Fruit fly (Drosophila melanogaster) whole organism, wandering third instar larva: ENCODE data around the gene RabX6.
A peak's percentile ranks its signal among the peaks of the same experiment; 100 is the strongest.

Experiments used
- Abd-B ChIP-seq: fragments of >200 bp; optimal IDR thresholded peaks from 2 replicates; lab custom pipeline; 2017; ENCODE audit warnings: missing biosample characterization, missing genetic modification characterization
- CG32264 ChIP-seq: fragments of 200-800 bp; sonication (Bioruptor generic); optimal IDR thresholded peaks from 2 replicates; lab custom pipeline; 2016; ENCODE audit warnings: missing biosample characterization, missing genetic modification characterization
- CG9705 ChIP-seq: fragments of 200-800 bp; sonication (Bioruptor generic); optimal IDR thresholded peaks from 2 replicates; lab custom pipeline; 2018; ENCODE audit warnings: missing biosample characterization, mild to moderate bottlenecking, missing genetic modification characterization
- CrebA ChIP-seq: fragments of 200-800 bp; sonication (Bioruptor generic); optimal IDR thresholded peaks from 2 replicates; lab custom pipeline; 2016; ENCODE audit warnings: missing biosample characterization, mild to moderate bottlenecking, missing genetic modification characterization, borderline replicate concordance
- Dfd ChIP-seq: fragments of >200 bp; optimal IDR thresholded peaks from 2 replicates; lab custom pipeline; 2017; ENCODE audit warnings: missing biosample characterization, missing genetic modification characterization
- Dif ChIP-seq: fragments of 200-275, 200-300 bp; sonication (Bioruptor generic); optimal IDR thresholded peaks from 2 replicates; lab custom pipeline; 2018; ENCODE audit warnings: missing biosample characterization, missing genetic modification characterization; ENCODE audit not compliant: partially characterized antibody
- GATAd ChIP-seq: sonication (Bioruptor generic); optimal IDR thresholded peaks from 2 replicates; lab custom pipeline; 2016; ENCODE audit warnings: missing biosample characterization, missing genetic modification characterization
- HLH106 ChIP-seq: fragments of 200-800 bp; optimal IDR thresholded peaks from 3 replicates; lab custom pipeline; 2019; ENCODE audit warnings: missing biosample characterization, mild to moderate bottlenecking, missing genetic modification characterization, moderate library complexity
- Hnf4 ChIP-seq: fragments of 200-800 bp; sonication (Bioruptor generic); optimal IDR thresholded peaks from 2 replicates; lab custom pipeline; 2016; ENCODE audit warnings: missing biosample characterization, mild to moderate bottlenecking, missing genetic modification characterization
- Hr78 ChIP-seq: fragments of >200 bp; optimal IDR thresholded peaks from 2 replicates; lab custom pipeline; 2017; ENCODE audit warnings: missing biosample characterization, missing genetic modification characterization
- Hr83 ChIP-seq: fragments of 200-300 bp; sonication (Bioruptor generic); optimal IDR thresholded peaks from 2 replicates; lab custom pipeline; 2016; ENCODE audit warnings: missing biosample characterization, mild to moderate bottlenecking, missing genetic modification characterization, moderate library complexity; ENCODE audit not compliant: poor library complexity, severe bottlenecking
- Jra ChIP-seq: sonication (Bioruptor generic); optimal IDR thresholded peaks from 2 replicates; lab custom pipeline; 2016; ENCODE audit warnings: missing biosample characterization, missing genetic modification characterization
- Mio ChIP-seq: sonication (Bioruptor generic); optimal IDR thresholded peaks from 2 replicates; lab custom pipeline; 2016; ENCODE audit warnings: missing biosample characterization, missing genetic modification characterization
- Myc ChIP-seq: fragments of >200 bp; optimal IDR thresholded peaks from 2 replicates; lab custom pipeline; 2017
- N ChIP-seq: fragments of >200 bp; optimal IDR thresholded peaks from 2 replicates; lab custom pipeline; 2018; ENCODE audit warnings: missing biosample characterization, missing external identifiers, missing genetic modification characterization
- OdsH ChIP-seq: fragments of 200-800 bp; sonication (Bioruptor generic); optimal IDR thresholded peaks from 2 replicates; lab custom pipeline; 2016; ENCODE audit warnings: missing biosample characterization, mild to moderate bottlenecking, missing genetic modification characterization
- Rel ChIP-seq, 2 experiments: fragments of 200-800 bp; sonication (Bioruptor generic) in 1 of 2; optimal IDR thresholded peaks; 2 replicates in 1 of 2; 3 replicates in 1 of 2; lab custom pipeline; 2016 to 2019; ENCODE audit warnings: mild to moderate bottlenecking in 2 of 2, missing biosample characterization in 2 of 2, missing genetic modification characterization in 2 of 2, moderate library complexity in 1 of 2
- Sp1 ChIP-seq: fragments of 200-800 bp; sonication (Bioruptor generic); optimal IDR thresholded peaks from 3 replicates; lab custom pipeline; 2019; ENCODE audit warnings: missing biosample characterization, mild to moderate bottlenecking, missing genetic modification characterization, moderate library complexity
- Vsx2 ChIP-seq: fragments of 200-300, 225-300 bp; sonication (Bioruptor generic); optimal IDR thresholded peaks from 2 replicates; lab custom pipeline; 2018; ENCODE audit warnings: missing biosample characterization, missing genetic modification characterization; ENCODE audit not compliant: partially characterized antibody
- br ChIP-seq: fragments of 200-800 bp; sonication (Bioruptor generic); optimal IDR thresholded peaks from 2 replicates; lab custom pipeline; 2016; ENCODE audit warnings: missing biosample characterization, missing genetic modification characterization
- brk ChIP-seq: fragments of 200-800 bp; sonication (Bioruptor generic); optimal IDR thresholded peaks from 2 replicates; lab custom pipeline; 2016; ENCODE audit warnings: missing biosample characterization, mild to moderate bottlenecking, missing genetic modification characterization
- dl ChIP-seq, 2 experiments: fragments of 175-275, 200-275 bp in 1 of 2; fragments of 200-275 bp in 1 of 2; sonication (Bioruptor generic); optimal IDR thresholded peaks; lab custom pipeline; 2018; ENCODE audit warnings: mild to moderate bottlenecking in 2 of 2, missing biosample characterization in 2 of 2, missing genetic modification characterization in 2 of 2, moderate library complexity in 2 of 2; ENCODE audit not compliant: partially characterized antibody in 2 of 2, insufficient read depth in 1 of 2
- dmrt93B ChIP-seq: fragments of 200-800 bp; sonication (Bioruptor generic); optimal IDR thresholded peaks from 2 replicates; lab custom pipeline; 2018; ENCODE audit warnings: missing biosample characterization, mild to moderate bottlenecking, missing genetic modification characterization
- dsf ChIP-seq: sonication (Bioruptor generic); optimal IDR thresholded peaks from 2 replicates; lab custom pipeline; 2016; ENCODE audit warnings: missing biosample characterization, missing genetic modification characterization, borderline replicate concordance
- ey ChIP-seq: fragments of 200-800 bp; sonication (Bioruptor generic); optimal IDR thresholded peaks from 2 replicates; lab custom pipeline; 2016; ENCODE audit warnings: missing biosample characterization, missing genetic modification characterization
- foxo ChIP-seq, 2 experiments: fragments of 200-800 bp; sonication (Bioruptor generic); optimal IDR thresholded peaks; 2 replicates in 1 of 2; 3 replicates in 1 of 2; lab custom pipeline; 2016 to 2017; ENCODE audit warnings: missing biosample characterization in 2 of 2, missing genetic modification characterization in 2 of 2
- fru ChIP-seq: fragments of 200-800 bp; sonication (Bioruptor generic); optimal IDR thresholded peaks from 3 replicates; lab custom pipeline; 2016; ENCODE audit warnings: missing biosample characterization, mild to moderate bottlenecking, missing genetic modification characterization
- h ChIP-seq: fragments of 200-800 bp; sonication (Bioruptor generic); optimal IDR thresholded peaks from 3 replicates; lab custom pipeline; 2016; ENCODE audit warnings: missing biosample characterization, mild to moderate bottlenecking, missing genetic modification characterization
- jim ChIP-seq: fragments of 175-275, 200-325 bp; sonication (Bioruptor generic); optimal IDR thresholded peaks from 2 replicates; lab custom pipeline; 2016; ENCODE audit warnings: missing biosample characterization, mild to moderate bottlenecking, missing genetic modification characterization
- lola ChIP-seq: fragments of >200 bp; optimal IDR thresholded peaks from 2 replicates; lab custom pipeline; 2017; ENCODE audit warnings: missing biosample characterization, missing genetic modification characterization
- pan ChIP-seq: fragments of >200 bp; optimal IDR thresholded peaks from 2 replicates; lab custom pipeline; 2017
- psq ChIP-seq: fragments of 200-800 bp; sonication (Bioruptor generic); optimal IDR thresholded peaks from 3 replicates; lab custom pipeline; 2017; ENCODE audit warnings: missing biosample characterization, mild to moderate bottlenecking, missing genetic modification characterization, moderate library complexity
- rgr ChIP-seq: fragments of 200-800 bp; sonication (Bioruptor generic); optimal IDR thresholded peaks from 3 replicates; lab custom pipeline; 2016; ENCODE audit warnings: missing biosample characterization, mild to moderate bottlenecking, missing genetic modification characterization
- sage ChIP-seq: fragments of 200-800 bp; sonication (Bioruptor generic); optimal IDR thresholded peaks from 2 replicates; lab custom pipeline; 2016; ENCODE audit warnings: missing biosample characterization, mild to moderate bottlenecking, missing genetic modification characterization
- sv ChIP-seq: fragments of 200-800 bp; sonication (Bioruptor generic); optimal IDR thresholded peaks from 3 replicates; lab custom pipeline; 2016; ENCODE audit warnings: missing biosample characterization, missing genetic modification characterization
- tai ChIP-seq: sonication (Bioruptor generic); optimal IDR thresholded peaks from 2 replicates; lab custom pipeline; 2016; ENCODE audit warnings: missing biosample characterization, missing genetic modification characterization
- usp ChIP-seq: fragments of >200 bp; optimal IDR thresholded peaks from 2 replicates; lab custom pipeline; 2017; ENCODE audit warnings: missing biosample characterization, missing genetic modification characterization
- woc ChIP-seq: sonication (Bioruptor generic); optimal IDR thresholded peaks from 2 replicates; lab custom pipeline; 2016; ENCODE audit warnings: missing biosample characterization, mild to moderate bottlenecking, missing genetic modification characterization

The RabX6 gene

DNA sequence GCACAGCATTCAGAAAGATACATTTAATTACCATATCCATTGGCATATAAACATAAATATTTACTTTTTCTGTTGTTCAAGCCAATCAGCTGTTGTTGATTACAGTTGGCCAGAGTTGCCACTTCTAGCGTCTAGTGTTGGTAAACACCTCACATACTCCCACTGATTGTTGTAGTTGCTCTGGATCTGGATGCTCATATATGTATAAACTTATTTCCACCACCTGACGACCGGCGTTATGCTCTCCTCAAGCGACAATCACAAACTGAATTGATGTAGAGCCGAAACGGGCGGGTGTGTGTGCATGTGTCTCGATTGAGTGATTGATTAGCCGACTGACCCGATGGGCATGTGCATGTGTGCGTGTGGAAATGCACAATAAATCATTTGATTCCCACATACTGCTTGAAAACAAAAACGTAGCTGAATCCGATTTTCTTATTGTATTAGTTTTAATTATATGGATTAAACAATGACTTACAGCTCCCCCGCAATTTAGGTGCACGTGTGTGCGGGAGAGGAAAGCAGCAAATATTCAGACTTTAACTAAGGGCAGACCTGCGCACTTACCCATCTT is 8.4 kb upstream of the RabX6 start:
- TF ChIP-seq sv (GFP tag; lab: Kevin White, UChicago) (peak; percentile 31), tai (no peak), Jra (GFP tag; lab: Kevin White, UChicago) (peak; percentile 31), dsf (GFP tag; lab: Kevin White, UChicago) (no peak), ey (GFP tag; lab: Kevin White, UChicago) (peak; percentile 16), Dfd (GFP tag; lab: Kevin White, UChicago) (no peak), woc (GFP tag; lab: Kevin White, UChicago) (no peak), foxo (GFP tag; optimal IDR thresholded peaks at IDR 0.05; lab: Kevin White, UChicago) (peak in 1 of 2 experiments; percentile 72), rgr (GFP tag; lab: Kevin White, UChicago) (peak; percentile 72), Rel (GFP tag; optimal IDR thresholded peaks at IDR 0.05; lab: Kevin White, UChicago) (no peak), Rel (tag; optimal IDR thresholded peaks at IDR 0.05; lab: Kevin White, UChicago) (peak; percentile 40), Sp1 (peak; percentile 57), lola (GFP tag; lab: Kevin White, UChicago) (no peak), psq (GFP tag; lab: Kevin White, UChicago) (peak; percentile 22), CG9705 (GFP tag; lab: Kevin White, UChicago) (no peak), Mio (GFP tag; lab: Kevin White, UChicago) (no peak), N (GFP tag; lab: Kevin White, UChicago) (no peak), HLH106 (tag; lab: Kevin White, UChicago) (peak; percentile 32), usp (GFP tag; lab: Kevin White, UChicago) (no peak), fru (GFP tag; lab: Kevin White, UChicago) (peak; percentile 57), Myc (no peak), Hnf4 (GFP tag; lab: Kevin White, UChicago) (no peak), Vsx2 (GFP tag; lab: Kevin White, UChicago) (peak; percentile 79), jim (GFP tag; lab: Kevin White, UChicago) (no peak), Hr83 (GFP tag; lab: Kevin White, UChicago) (peak; percentile 61), Abd-B (GFP tag; lab: Kevin White, UChicago) (no peak), CG32264 (GFP tag; lab: Kevin White, UChicago) (no peak), CrebA (GFP tag; lab: Kevin White, UChicago) (no peak), br (GFP tag; lab: Kevin White, UChicago) (peak; percentile 72), dmrt93B (no peak), GATAd (GFP tag; lab: Kevin White, UChicago) (peak; percentile 39), sage (GFP tag; lab: Kevin White, UChicago) (no peak), brk (GFP tag; lab: Kevin White, UChicago) (no peak), Hr78 (no peak), dl (GFP tag; optimal IDR thresholded peaks at IDR 0.05; lab: Kevin White, UChicago; ENCODE audit: insufficient read depth in 1 of 2, partially characterized antibody in 2 of 2) (peak in 1 of 2 experiments; percentile 51), pan (no peak), OdsH (GFP tag; lab: Kevin White, UChicago) (peak; percentile 63), h (peak; percentile 61), Dif (GFP tag; lab: Kevin White, UChicago) (peak; percentile 51)

DNA sequence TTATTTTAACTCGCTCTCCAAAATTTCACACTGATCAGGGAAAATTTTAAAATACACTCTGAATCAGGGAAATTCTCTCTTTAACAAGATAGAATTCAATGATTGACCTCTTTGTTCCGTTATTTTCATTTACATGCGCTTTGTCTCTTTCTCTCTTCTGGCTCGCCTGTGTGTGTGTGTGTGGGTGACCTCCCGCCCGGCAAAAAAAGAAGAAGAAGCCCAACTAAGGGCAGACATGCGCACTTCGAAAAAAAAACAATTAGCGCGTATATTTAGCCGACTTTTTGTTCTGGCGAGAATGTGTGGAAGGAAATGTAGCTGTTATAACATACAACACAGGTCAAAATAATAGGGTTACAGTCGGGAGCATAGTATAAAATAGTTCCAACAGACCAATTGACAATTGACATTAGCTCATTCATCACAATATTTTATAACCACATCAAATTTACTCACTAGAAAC is 7.9 kb upstream of the RabX6 start, which contains the start of gene CG3386:
Gene CG3386, minus strand, starts transcription at position 51 of the 463 bp plus-strand sequence.
- TF ChIP-seq tai = no peak
- no peak for TF ChIP-seq foxo (GFP tag; optimal IDR thresholded peaks at IDR 0.05; lab: Kevin White, UChicago)
- no peak for TF ChIP-seq HLH106 (tag; lab: Kevin White, UChicago)
- TF ChIP-seq Mio (GFP tag; lab: Kevin White, UChicago) = no peak
- TF ChIP-seq OdsH (GFP tag; lab: Kevin White, UChicago) = no peak
- TF ChIP-seq sv (GFP tag; lab: Kevin White, UChicago) = no peak
- no peak for TF ChIP-seq lola (GFP tag; lab: Kevin White, UChicago)
- TF ChIP-seq CG9705 (GFP tag; lab: Kevin White, UChicago) = no peak
- no peak for TF ChIP-seq dsf (GFP tag; lab: Kevin White, UChicago)
- no peak for TF ChIP-seq woc (GFP tag; lab: Kevin White, UChicago)
- TF ChIP-seq dl (GFP tag; optimal IDR thresholded peaks at IDR 0.05; lab: Kevin White, UChicago; ENCODE audit: insufficient read depth in 1 of 2, partially characterized antibody in 2 of 2) = no peak
- no peak for TF ChIP-seq sage (GFP tag; lab: Kevin White, UChicago)
- TF ChIP-seq br (GFP tag; lab: Kevin White, UChicago) = no peak
- no peak for TF ChIP-seq Jra (GFP tag; lab: Kevin White, UChicago)
- TF ChIP-seq Hnf4 (GFP tag; lab: Kevin White, UChicago) = no peak
- no peak for TF ChIP-seq pan
